Worm (Caenorhabditis elegans): ENCODE measurements around the gene F53C11.5.

Gene F53C11.5

ce11 chrV:13771209-13771608 is 16.1 kb upstream of the F53C11.5 start, which contains the start of gene F20G2.5:
Gene F20G2.5, plus strand, starts transcription at chrV:13771509.
- TF ChIP-seq W03F9.2 (tag; optimal IDR thresholded peaks at IDR 0.05), result no peak
- TF ChIP-seq him-1 (tag; optimal IDR thresholded peaks at IDR 0.05), result no peak
- TF ChIP-seq dao-5 (tag; optimal IDR thresholded peaks at IDR 0.05), result no peak

ce11 chrV:13775529-13775928 is 11.8 kb upstream of the F53C11.5 start, which contains the start of gene F53C11.1:
Gene F53C11.1, plus strand, starts transcription at chrV:13775796.
- no peak for TF ChIP-seq W03F9.2 (tag; optimal IDR thresholded peaks at IDR 0.05)
- no peak for TF ChIP-seq him-1 (tag; optimal IDR thresholded peaks at IDR 0.05)

ce11 chrV:13777857-13778256 is 9.5 kb upstream of the F53C11.5 start, which contains the start of gene F53C11.9:
Gene F53C11.9, plus strand, starts transcription at chrV:13778015.
- TF ChIP-seq W03F9.2 (tag; optimal IDR thresholded peaks at IDR 0.05) (no peak), dao-5 (tag; optimal IDR thresholded peaks at IDR 0.05) (no peak), him-1 (tag; optimal IDR thresholded peaks at IDR 0.05) (no peak)

ce11 chrV:13780902-13781301 is 6.4 kb upstream of the F53C11.5 start:
- TF ChIP-seq dao-5 (tag; optimal IDR thresholded peaks at IDR 0.05) (no peak), W03F9.2 (tag; optimal IDR thresholded peaks at IDR 0.05) (no peak), him-1 (tag; optimal IDR thresholded peaks at IDR 0.05) (no peak)

ce11 chrV:13782190-13782589 is 5.2 kb upstream of the F53C11.5 start, which contains the start of gene decr-1.1:
Gene decr-1.1, plus strand, starts transcription at chrV:13782399.
- TF ChIP-seq him-1 (tag; optimal IDR thresholded peaks at IDR 0.05), result no peak
- no peak for TF ChIP-seq W03F9.2 (tag; optimal IDR thresholded peaks at IDR 0.05)
- TF ChIP-seq dao-5 (tag; optimal IDR thresholded peaks at IDR 0.05), result no peak

- TF ChIP-seq dao-5 (tag; optimal IDR thresholded peaks at IDR 0.05) (no peak), him-1 (tag; optimal IDR thresholded peaks at IDR 0.05) (no peak), W03F9.2 (tag; optimal IDR thresholded peaks at IDR 0.05) (no peak)
These were observed 1.6 kb upstream of the F53C11.5 start for ce11 chrV:13785767-13786166.

- TF ChIP-seq dao-5 (tag; optimal IDR thresholded peaks at IDR 0.05) (no peak), him-1 (tag; optimal IDR thresholded peaks at IDR 0.05) (no peak), W03F9.2 (tag; optimal IDR thresholded peaks at IDR 0.05) (no peak)
These were observed 766 bp downstream of the F53C11.5 start for ce11 chrV:13787948-13788681.

ce11 chrV:13789362-13789761 is 2.0 kb downstream of the F53C11.5 start:
- TF ChIP-seq him-1 (tag; optimal IDR thresholded peaks at IDR 0.05), result peak; percentile 58
- TF ChIP-seq W03F9.2 (tag; optimal IDR thresholded peaks at IDR 0.05), result peak; percentile 84
- TF ChIP-seq dao-5 (tag; optimal IDR thresholded peaks at IDR 0.05), result no peak

ce11 chrV:13790117-13790516 is 2.8 kb downstream of the F53C11.5 start:
- TF ChIP-seq dao-5 (tag; optimal IDR thresholded peaks at IDR 0.05), result no peak
- TF ChIP-seq W03F9.2 (tag; optimal IDR thresholded peaks at IDR 0.05), result no peak
- TF ChIP-seq him-1 (tag; optimal IDR thresholded peaks at IDR 0.05), result no peak

- TF ChIP-seq him-1 (tag; optimal IDR thresholded peaks at IDR 0.05) (no peak), dao-5 (tag; optimal IDR thresholded peaks at IDR 0.05) (no peak), W03F9.2 (tag; optimal IDR thresholded peaks at IDR 0.05) (no peak)
These were observed 3.2 kb downstream of the F53C11.5 start for ce11 chrV:13790557-13790956.

ce11 chrV:13794046-13794445 is 6.7 kb downstream of the F53C11.5 start:
- TF ChIP-seq dao-5 (tag; optimal IDR thresholded peaks at IDR 0.05) (no peak), him-1 (tag; optimal IDR thresholded peaks at IDR 0.05) (no peak), W03F9.2 (tag; optimal IDR thresholded peaks at IDR 0.05) (no peak)

ce11 chrV:13796246-13796776 is 9.0 kb downstream of the F53C11.5 start, which contains the start of gene twk-32:
Gene twk-32, plus strand, starts transcription at chrV:13796641.
- TF ChIP-seq him-1 (tag; optimal IDR thresholded peaks at IDR 0.05), result no peak
- no peak for TF ChIP-seq W03F9.2 (tag; optimal IDR thresholded peaks at IDR 0.05)
- no peak for TF ChIP-seq dao-5 (tag; optimal IDR thresholded peaks at IDR 0.05)

- no peak for TF ChIP-seq him-1 (tag; optimal IDR thresholded peaks at IDR 0.05)
- no peak for TF ChIP-seq dao-5 (tag; optimal IDR thresholded peaks at IDR 0.05)
- no peak for TF ChIP-seq W03F9.2 (tag; optimal IDR thresholded peaks at IDR 0.05)
These were observed 11.8 kb downstream of the F53C11.5 start for ce11 chrV:13799190-13799589.

- no peak for TF ChIP-seq W03F9.2 (tag; optimal IDR thresholded peaks at IDR 0.05)
- TF ChIP-seq him-1 (tag; optimal IDR thresholded peaks at IDR 0.05), result no peak
- TF ChIP-seq dao-5 (tag; optimal IDR thresholded peaks at IDR 0.05), result no peak
These were observed 16.6 kb downstream of the F53C11.5 start, which contains the start of gene swan-2 for ce11 chrV:13803902-13804301. Gene swan-2, minus strand, starts transcription at chrV:13804281.

Measured in whole organism, L4/young adult.